Worm (Caenorhabditis elegans): Measurements from ENCODE around the gene T09B9.4.

Gene T09B9.4

DNA sequence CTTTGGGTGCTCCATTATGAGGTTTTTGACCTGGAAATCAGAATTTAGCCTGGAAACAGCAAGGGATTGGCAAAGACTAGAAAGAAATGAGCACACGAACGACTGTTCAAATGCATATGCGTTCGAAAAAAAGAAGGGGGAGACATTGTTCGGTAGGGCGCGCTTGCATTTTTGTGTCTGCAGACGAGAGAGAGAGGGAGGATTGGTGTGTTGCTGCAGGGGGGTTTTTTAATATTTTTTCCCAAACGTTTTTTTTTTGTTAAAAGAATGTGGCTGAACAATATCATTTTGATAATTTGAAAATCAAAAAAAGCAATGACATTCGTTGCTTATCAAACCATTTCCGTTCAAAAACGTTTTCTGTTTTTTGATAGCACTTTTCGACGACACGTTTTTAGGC, at the start of gene T09B9.4:
T09B9.4 (minus strand) TSS at position 30 of the 400 bp plus-strand sequence.
- TF ChIP-seq him-1 (tag; optimal IDR thresholded peaks at IDR 0.05) (no peak), W03F9.2 (tag; optimal IDR thresholded peaks at IDR 0.05) (no peak)

DNA sequence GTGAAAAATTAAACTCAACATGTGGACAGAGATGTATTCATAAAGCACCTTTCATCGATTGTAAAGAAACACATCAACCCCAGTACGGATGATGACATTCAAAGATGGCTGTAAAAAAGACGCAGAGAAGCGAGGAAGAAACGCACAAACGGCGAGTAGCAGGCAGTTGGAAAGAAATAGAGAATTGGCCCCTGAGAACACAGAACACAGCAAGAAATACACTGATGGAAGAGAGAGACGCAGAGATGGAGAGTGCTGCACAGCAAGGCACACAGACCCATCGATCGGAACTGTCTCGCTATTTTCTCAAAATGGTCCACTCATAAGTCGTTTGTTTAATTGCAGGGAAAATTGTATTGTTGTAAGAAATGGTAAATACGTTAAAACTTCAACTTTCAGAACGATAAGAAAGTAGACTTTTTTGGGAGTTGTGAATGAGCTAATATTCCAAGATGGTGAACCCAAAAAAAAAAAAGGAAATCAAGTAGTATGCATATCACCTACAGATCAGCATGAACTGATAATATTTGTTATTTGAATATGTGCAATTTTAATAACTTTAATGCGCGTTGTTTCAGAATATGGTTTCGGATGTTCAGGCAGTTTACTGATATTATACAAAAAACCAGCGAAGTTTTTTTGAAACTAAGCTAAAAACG, 48.6 kb upstream of the T09B9.4 start:
- TF ChIP-seq W03F9.2 (tag; optimal IDR thresholded peaks at IDR 0.05) = no peak
- peak; percentile 14 for TF ChIP-seq dao-5 (tag; optimal IDR thresholded peaks at IDR 0.05)
- TF ChIP-seq him-1 (tag; optimal IDR thresholded peaks at IDR 0.05) = no peak

DNA sequence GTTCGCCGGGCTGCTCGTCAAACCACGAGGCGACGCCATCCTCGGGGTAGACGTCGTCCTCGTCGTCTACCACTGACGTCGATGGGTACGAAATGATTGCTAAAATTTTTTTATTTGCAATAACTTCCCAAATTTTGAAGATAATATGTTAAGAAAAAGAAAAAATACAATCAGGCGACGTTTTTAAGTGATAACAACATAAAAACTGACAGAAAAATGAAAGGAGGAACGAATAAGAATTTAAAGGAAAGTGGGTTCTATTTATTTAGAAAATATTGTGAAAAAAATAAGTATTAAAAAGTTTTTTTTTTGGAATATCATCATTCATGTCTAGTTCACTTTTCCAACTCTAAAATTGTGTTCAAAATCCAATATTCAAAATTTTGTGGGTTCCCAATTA, 48.0 kb upstream of the T09B9.4 start, which contains the start of gene dpy-22:
dpy-22 (minus strand) TSS at position 101 of the 400 bp plus-strand sequence.
- TF ChIP-seq W03F9.2 (tag; optimal IDR thresholded peaks at IDR 0.05) (no peak), him-1 (tag; optimal IDR thresholded peaks at IDR 0.05) (no peak), dao-5 (tag; optimal IDR thresholded peaks at IDR 0.05) (no peak)

DNA sequence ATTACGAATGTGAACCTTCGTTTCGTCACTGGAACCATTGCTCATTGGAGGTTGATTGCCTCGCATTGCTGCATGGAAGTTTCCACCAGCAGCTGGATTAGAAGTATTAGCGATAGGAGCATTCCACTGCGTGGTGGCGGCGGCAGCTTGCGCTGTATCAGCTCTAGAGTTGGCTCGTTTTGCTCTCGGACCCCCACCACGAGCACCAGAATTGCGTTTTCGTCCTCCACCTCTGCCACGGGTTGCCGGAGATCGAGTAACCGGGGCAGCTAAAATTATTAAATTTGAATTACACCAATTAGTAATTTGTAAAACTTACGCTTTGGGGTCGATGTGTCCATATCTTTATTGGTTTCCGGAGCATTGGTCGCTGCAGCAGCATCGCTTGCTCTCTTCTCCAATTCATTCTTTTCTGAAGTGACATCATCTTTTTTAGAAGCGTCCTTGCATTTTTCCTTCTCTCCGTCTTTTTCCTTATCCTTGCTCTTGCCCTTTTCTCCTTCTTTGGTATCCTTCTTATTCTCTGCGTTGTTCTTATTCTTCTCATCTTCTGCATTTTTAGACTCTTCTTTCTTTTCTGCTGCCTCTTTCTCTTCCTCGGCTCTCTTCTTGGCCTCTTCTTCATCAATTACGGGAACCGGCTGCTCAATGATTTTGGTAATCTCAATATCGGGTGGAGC, 40.1 kb upstream of the T09B9.4 start:
- no peak for TF ChIP-seq him-1 (tag; optimal IDR thresholded peaks at IDR 0.05)
- no peak for TF ChIP-seq W03F9.2 (tag; optimal IDR thresholded peaks at IDR 0.05)
- TF ChIP-seq dao-5 (tag; optimal IDR thresholded peaks at IDR 0.05) = no peak

DNA sequence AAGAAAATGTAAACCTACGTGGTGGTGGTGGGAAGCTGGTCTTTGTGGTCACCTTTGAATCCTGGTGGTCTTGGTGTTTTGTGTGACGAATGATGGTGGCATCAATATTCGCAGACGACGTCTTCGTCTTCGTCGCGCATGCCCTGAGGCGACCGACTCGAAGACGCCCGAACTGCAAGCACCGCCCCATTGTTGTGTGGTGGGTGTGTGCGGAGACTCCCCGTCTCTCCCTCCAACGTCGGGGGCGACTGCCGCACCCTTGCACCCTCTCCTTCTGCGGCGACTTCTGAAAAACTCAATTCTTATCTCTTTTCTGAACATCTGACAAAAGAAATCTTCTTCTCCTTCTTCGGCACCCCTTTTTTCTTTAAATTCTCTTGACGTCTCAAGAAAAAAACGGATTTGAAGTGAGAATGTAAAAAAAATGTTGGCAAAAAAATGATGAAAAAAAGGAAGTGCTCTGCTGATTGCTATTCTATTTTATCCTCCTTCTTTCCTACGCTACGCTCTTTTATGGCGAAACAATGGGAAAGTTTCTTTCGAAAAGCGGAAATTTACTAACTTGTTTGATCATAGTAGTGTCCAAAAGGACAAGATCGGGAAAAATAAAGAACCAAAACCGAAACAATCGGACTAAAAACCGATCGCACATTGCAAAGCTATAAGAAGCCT, 33.4 kb upstream of the T09B9.4 start, which contains the start of gene lgc-47:
lgc-47 (minus strand) TSS at position 286 of the 672 bp plus-strand sequence.
- TF ChIP-seq dao-5 (tag; optimal IDR thresholded peaks at IDR 0.05) (no peak), him-1 (tag; optimal IDR thresholded peaks at IDR 0.05) (no peak), W03F9.2 (tag; optimal IDR thresholded peaks at IDR 0.05) (no peak)

DNA sequence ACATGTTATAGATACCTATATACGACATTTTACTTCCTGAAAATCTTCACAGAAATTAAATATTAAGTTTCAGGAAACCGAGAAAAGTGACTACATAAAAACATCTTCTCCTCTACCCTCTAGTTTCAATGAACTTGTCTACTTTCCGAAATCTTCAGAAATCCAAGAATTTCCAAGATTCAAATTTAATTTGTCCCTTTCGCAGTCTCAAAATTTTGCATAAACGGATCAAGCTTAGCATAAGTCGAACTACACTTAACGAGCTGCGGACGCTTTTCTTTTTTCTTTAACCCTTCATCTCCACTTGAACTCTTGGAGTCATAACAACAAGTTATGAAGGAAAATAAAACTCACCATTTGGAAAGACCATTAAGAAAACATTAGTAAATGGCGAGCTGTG, 31.3 kb upstream of the T09B9.4 start:
- TF ChIP-seq W03F9.2 (tag; optimal IDR thresholded peaks at IDR 0.05) = no peak
- TF ChIP-seq dao-5 (tag; optimal IDR thresholded peaks at IDR 0.05) = no peak
- no peak for TF ChIP-seq him-1 (tag; optimal IDR thresholded peaks at IDR 0.05)

DNA sequence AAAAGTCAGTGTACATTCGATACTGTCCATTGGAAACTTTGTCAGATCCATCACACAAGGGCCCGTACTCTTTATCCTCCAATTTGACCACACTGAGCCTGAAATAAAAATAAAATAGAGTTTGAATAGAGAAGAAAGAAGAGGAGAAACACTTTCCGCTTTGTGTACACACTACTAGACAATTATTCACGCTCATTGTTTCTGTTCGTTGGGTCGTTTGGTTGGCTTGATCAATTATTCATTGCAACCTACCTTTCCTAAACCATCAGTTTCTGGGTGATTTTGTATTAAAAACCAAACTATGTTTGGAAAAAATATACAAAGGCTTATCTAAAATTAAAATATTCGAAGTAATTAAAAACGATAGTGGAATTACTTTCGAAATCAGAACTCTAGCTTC, 30.6 kb upstream of the T09B9.4 start:
- no peak for TF ChIP-seq dao-5 (tag; optimal IDR thresholded peaks at IDR 0.05)
- no peak for TF ChIP-seq him-1 (tag; optimal IDR thresholded peaks at IDR 0.05)
- no peak for TF ChIP-seq W03F9.2 (tag; optimal IDR thresholded peaks at IDR 0.05)

DNA sequence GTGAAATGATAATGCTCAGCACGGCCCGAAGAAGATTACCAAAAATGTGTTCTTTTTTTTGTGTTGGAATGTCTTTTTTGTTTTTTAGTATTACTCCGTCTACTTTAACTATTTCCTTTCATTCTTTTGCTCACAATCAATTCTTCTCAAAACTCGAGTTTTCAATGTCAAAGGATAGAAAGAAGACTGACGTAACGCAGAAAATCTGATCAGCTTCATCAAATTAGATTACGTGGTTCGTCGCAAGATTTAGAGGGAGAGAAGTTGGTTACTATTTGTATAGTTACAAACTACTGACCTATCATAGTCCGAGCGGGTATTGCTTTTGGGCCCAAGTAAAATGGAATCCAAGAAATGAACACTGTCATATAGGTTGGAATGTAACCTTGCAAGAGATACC, 29.5 kb upstream of the T09B9.4 start:
- TF ChIP-seq dao-5 (tag; optimal IDR thresholded peaks at IDR 0.05) = no peak
- no peak for TF ChIP-seq W03F9.2 (tag; optimal IDR thresholded peaks at IDR 0.05)
- TF ChIP-seq him-1 (tag; optimal IDR thresholded peaks at IDR 0.05) = no peak

DNA sequence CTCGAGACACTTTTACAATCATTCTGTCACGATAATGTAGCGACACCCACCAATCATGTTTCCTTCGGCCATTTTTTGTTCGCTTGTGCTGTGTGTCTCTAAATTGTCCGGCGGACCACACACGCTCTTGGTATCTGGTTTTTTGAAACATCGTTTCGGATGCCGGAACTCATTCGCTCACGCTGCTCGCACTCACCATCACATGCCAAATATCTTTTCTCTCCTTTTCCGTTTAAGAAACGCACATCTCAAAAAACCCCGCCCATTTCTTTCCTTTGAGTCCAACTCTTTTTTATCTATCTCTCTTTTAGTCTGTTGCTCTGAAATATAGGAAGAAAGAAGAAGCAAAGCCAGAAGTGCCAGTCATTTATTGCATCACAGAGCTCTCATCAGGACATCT, 24.4 kb upstream of the T09B9.4 start, which contains the start of gene F36G3.3:
F36G3.3 (plus strand) TSS at position 306 of the 400 bp plus-strand sequence.
- no peak for TF ChIP-seq him-1 (tag; optimal IDR thresholded peaks at IDR 0.05)
- no peak for TF ChIP-seq dao-5 (tag; optimal IDR thresholded peaks at IDR 0.05)
- no peak for TF ChIP-seq W03F9.2 (tag; optimal IDR thresholded peaks at IDR 0.05)

DNA sequence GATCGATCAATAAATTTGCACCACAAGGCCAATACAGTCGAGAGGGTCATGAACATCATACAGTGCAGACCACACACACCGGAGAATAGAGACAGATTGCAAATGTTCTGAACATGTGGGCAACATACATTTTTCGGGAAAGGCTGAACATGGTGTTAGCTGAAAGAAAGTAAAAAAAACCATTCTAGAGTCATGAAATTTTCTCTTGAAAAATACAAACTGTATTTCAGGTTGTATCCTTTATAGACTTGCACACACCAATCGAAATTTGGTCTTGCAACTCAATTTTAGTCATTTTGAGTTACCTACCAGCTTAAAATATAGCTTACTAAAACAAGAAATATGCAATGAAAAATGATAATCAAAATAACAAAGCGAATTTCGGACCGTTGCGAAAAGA, 21.9 kb upstream of the T09B9.4 start:
- no peak for TF ChIP-seq dao-5 (tag; optimal IDR thresholded peaks at IDR 0.05)
- TF ChIP-seq W03F9.2 (tag; optimal IDR thresholded peaks at IDR 0.05) = no peak

DNA sequence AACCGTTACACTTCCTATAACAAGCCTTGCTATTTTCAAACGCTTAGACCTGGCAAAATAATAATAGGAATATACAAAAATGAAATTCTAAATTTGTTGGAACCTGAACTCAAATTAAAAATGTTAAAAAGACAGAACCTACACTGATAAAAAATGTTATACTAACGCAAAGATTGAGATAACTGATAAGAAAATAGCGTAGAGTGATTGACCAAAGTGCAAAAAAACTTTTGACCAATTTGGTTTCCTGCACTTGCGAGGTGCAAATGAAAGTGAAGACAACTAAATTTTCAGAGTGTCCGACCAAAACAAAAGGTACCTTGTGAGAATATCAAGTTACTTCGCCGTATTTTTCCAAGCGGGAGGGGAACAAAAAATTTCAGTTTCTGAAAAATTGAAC, 21.4 kb upstream of the T09B9.4 start:
- no peak for TF ChIP-seq him-1 (tag; optimal IDR thresholded peaks at IDR 0.05)
- no peak for TF ChIP-seq dao-5 (tag; optimal IDR thresholded peaks at IDR 0.05)
- no peak for TF ChIP-seq W03F9.2 (tag; optimal IDR thresholded peaks at IDR 0.05)

DNA sequence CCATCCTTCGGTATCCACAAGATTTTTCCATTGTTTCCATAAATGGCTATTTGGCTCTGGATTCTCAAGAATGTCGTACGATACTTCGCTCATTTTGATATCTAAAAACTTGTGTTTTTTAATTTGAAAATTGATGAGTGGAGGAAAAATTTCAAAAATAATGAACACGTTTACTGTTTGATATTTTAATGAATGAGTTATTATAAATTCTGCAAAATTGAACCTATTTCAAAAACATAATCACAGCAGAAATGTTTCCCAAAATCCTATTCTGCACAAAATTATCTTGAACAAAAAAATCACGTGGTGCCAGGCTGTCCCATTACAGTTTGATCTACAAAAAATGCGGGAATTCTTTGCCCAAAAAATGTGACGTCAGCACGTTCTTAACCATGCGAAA, 20.0 kb upstream of the T09B9.4 start, which contains the start of gene F36G3.2:
F36G3.2 (minus strand) TSS at position 101 of the 400 bp plus-strand sequence.
- TF ChIP-seq dao-5 (tag; optimal IDR thresholded peaks at IDR 0.05) = no peak
- no peak for TF ChIP-seq W03F9.2 (tag; optimal IDR thresholded peaks at IDR 0.05)
- TF ChIP-seq him-1 (tag; optimal IDR thresholded peaks at IDR 0.05) = no peak

DNA sequence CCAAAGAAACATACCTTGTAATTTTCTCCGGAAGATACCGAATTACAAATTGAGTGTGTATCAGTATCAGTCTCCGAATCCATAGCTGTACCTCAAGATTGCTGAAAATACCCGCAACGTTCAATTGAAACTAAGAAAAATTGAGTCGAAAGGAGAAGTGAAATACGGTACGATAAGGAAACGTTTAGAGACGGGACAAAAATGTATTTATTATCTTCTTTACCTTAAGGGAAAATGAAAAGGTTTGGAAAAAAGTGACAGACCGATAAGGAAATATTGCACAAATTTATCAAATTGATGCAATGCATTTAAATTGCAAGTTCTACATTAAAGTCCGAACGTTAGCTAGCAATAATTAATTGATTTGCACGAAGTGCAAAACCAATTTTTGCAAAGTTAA, 15.0 kb upstream of the T09B9.4 start, which contains the start of gene F36G3.1:
F36G3.1 (minus strand) TSS at position 101 of the 400 bp plus-strand sequence.
- TF ChIP-seq W03F9.2 (tag; optimal IDR thresholded peaks at IDR 0.05) (no peak), dao-5 (tag; optimal IDR thresholded peaks at IDR 0.05) (no peak), him-1 (tag; optimal IDR thresholded peaks at IDR 0.05) (no peak)

DNA sequence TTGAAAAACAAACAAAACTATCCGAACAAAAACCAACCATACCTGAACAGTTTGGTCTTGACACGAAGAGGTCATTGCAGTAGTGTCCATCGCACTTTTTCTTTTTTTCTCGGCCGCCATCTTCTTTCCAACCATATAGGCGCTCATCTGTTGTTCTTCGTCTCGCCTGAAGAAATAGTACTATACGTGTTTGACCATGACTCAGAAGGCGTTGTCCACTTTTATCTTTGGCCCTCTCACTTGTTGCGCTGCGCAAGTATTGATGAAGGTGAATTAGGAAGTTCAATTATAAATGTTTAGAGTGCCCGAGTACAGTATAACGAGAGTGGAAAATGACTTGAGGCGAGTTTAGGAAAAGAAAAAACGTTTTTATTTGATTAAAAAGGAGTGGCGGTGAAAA, 11.7 kb upstream of the T09B9.4 start:
- TF ChIP-seq dao-5 (tag; optimal IDR thresholded peaks at IDR 0.05) = no peak
- TF ChIP-seq W03F9.2 (tag; optimal IDR thresholded peaks at IDR 0.05) = no peak
- no peak for TF ChIP-seq him-1 (tag; optimal IDR thresholded peaks at IDR 0.05)

All from whole organism, L4/young adult.